Worm (Caenorhabditis elegans): ENCODE data around the gene col-160.
A peak's percentile ranks its signal among the peaks of the same experiment; 100 is the strongest.

Gene col-160

ce11 chrV:13202127-13202610 lies at the start of gene col-160, which contains the start of gene col-159:
Gene col-160 (minus strand): TSS chrV:13202189.
Gene col-159 (minus strand): TSS chrV:13202177.
- TF ChIP-seq T22C8.4 (GFP tag; IDR thresholded peaks at IDR 0.05): no peak
- no peak for TF ChIP-seq tab-1 (GFP tag; IDR thresholded peaks at IDR 0.05)
- TF ChIP-seq cog-1 (tag; optimal IDR thresholded peaks at IDR 0.05): no peak
- TF ChIP-seq ztf-29 (GFP tag; IDR thresholded peaks at IDR 0.05): no peak
- no peak for TF ChIP-seq flt-1 (GFP tag; IDR thresholded peaks at IDR 0.05)
- no peak for TF ChIP-seq med-1 (GFP tag; optimal IDR thresholded peaks at IDR 0.05; ENCODE audit: insufficient read depth)
- TF ChIP-seq ref-1 (GFP tag; conservative IDR thresholded peaks at IDR 0.05): no peak
- no peak for TF ChIP-seq klf-2 (GFP tag; conservative IDR thresholded peaks at IDR 0.05)
- no peak for TF ChIP-seq ztf-23 (GFP tag; IDR thresholded peaks at IDR 0.05)

ce11 chrV:13249436-13249835 lies 47.4 kb upstream of the col-160 start, which contains the start of gene odr-3:
Gene odr-3 (minus strand): TSS chrV:13249536.
- TF ChIP-seq cog-1 (tag; optimal IDR thresholded peaks at IDR 0.05) (no peak), tab-1 (GFP tag; IDR thresholded peaks at IDR 0.05) (no peak)

DNA sequence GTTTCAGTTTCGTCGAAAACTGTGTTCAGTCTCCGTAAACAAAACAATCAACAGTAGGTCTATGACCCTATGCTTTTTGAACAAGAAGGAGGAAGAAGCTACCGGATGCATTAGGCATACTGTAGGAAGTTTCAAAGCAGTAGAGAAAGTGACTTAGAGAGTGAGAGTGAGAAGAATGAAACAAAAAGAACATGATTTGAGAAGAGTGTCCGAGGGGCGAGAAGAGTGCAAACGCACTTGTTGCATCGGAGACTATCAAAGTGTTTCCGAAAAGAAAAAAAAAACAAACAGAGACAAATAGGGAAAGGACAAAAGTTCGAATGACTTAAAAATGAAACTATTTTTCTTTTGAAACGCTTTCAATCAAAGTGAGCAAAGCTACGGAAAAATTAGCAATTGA lies 41.2 kb upstream of the col-160 start:
- TF ChIP-seq ztf-29 (GFP tag; IDR thresholded peaks at IDR 0.05): no peak

- 0 out of 2 replicates have a peak, but pooled peaks have one; percentile 41 for TF ChIP-seq tab-1 (GFP tag; IDR thresholded peaks at IDR 0.05)
Measured at ce11 chrV:13239720-13240119, 37.7 kb upstream of the col-160 start.

- TF ChIP-seq ztf-23 (GFP tag; IDR thresholded peaks at IDR 0.05) (no peak), T22C8.4 (GFP tag; IDR thresholded peaks at IDR 0.05) (no peak), ztf-29 (GFP tag; IDR thresholded peaks at IDR 0.05) (no peak), cog-1 (tag; optimal IDR thresholded peaks at IDR 0.05) (no peak), med-1 (GFP tag; optimal IDR thresholded peaks at IDR 0.05; ENCODE audit: insufficient read depth) (no peak), tab-1 (GFP tag; IDR thresholded peaks at IDR 0.05) (no peak), flt-1 (GFP tag; IDR thresholded peaks at IDR 0.05) (no peak), klf-2 (GFP tag; conservative IDR thresholded peaks at IDR 0.05) (no peak), ref-1 (GFP tag; conservative IDR thresholded peaks at IDR 0.05) (no peak)
Measured at ce11 chrV:13236507-13236906, 34.5 kb upstream of the col-160 start, which contains the start of gene dmd-10. Gene dmd-10 (minus strand): TSS chrV:13236607.

ce11 chrV:13235313-13235712 lies 33.3 kb upstream of the col-160 start:
- no peak for TF ChIP-seq ztf-23 (GFP tag; IDR thresholded peaks at IDR 0.05)
- no peak for TF ChIP-seq T22C8.4 (GFP tag; IDR thresholded peaks at IDR 0.05)
- TF ChIP-seq tab-1 (GFP tag; IDR thresholded peaks at IDR 0.05): no peak
- TF ChIP-seq ztf-29 (GFP tag; IDR thresholded peaks at IDR 0.05): no peak
- no peak for TF ChIP-seq cog-1 (tag; optimal IDR thresholded peaks at IDR 0.05)
- TF ChIP-seq med-1 (GFP tag; optimal IDR thresholded peaks at IDR 0.05; ENCODE audit: insufficient read depth): no peak
- TF ChIP-seq flt-1 (GFP tag; IDR thresholded peaks at IDR 0.05): no peak
- TF ChIP-seq klf-2 (GFP tag; conservative IDR thresholded peaks at IDR 0.05): no peak
- no peak for TF ChIP-seq ref-1 (GFP tag; conservative IDR thresholded peaks at IDR 0.05)

DNA sequence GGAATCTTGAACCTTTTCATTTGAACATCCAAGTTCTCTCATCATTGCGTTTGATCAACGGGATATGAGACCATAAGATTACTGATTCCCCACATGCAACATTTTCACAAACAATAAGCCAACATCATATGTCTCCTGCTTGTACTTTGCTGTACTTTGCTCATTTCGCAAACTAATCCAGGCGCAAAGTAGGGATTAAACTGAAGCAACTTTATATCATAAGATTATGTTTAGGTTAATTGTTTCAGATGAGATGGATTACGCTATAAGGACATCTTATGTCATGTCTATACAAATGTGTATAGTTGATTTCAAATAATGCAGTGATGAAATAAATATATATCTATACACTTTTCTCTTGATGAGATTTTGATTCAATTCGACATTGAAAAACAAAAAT lies 27.5 kb upstream of the col-160 start:
- no peak for TF ChIP-seq ztf-29 (GFP tag; IDR thresholded peaks at IDR 0.05)
- no peak for TF ChIP-seq flt-1 (GFP tag; IDR thresholded peaks at IDR 0.05)
- TF ChIP-seq med-1 (GFP tag; optimal IDR thresholded peaks at IDR 0.05; ENCODE audit: insufficient read depth): no peak

DNA sequence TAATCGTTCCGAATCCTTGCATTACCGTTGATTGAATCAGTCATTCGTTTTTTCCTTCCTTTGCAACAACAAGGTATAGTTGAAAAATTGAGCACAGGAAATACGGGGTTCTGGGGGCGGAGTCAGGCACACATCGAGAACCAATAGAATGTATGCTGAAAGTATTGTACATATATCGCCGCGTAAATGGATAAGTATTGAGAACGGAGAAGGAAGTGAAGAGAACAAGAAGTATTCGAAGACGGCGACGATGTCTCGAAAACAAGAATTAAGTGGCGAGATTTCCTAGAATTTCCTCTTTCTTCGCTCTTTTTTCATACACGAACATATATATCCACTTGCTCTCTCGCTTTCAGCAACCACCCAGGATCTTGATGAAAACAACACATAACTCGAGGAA lies 19.1 kb upstream of the col-160 start:
- no peak for TF ChIP-seq T22C8.4 (GFP tag; IDR thresholded peaks at IDR 0.05)
- no peak for TF ChIP-seq cog-1 (tag; optimal IDR thresholded peaks at IDR 0.05)
- no peak for TF ChIP-seq ref-1 (GFP tag; conservative IDR thresholded peaks at IDR 0.05)

DNA sequence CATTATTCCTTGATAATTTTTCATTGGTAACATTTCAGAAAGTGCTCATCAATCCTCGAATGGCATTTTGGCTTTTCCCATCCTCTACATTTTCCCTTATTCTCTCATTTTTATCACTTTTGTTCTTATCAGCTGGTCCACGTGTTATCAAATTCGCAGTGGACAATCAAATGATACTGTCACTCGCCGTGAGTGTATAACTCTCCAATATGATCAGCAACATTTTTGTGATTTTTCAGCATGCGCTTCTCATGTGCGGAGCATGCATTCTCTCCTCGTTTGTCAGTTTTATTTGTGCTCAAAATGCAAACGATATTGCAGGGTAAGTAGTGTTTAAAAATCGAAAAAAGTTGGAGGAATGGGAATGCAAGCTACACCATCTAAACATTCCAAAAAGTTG lies 10.6 kb upstream of the col-160 start:
- TF ChIP-seq cog-1 (tag; optimal IDR thresholded peaks at IDR 0.05) (no peak), T22C8.4 (GFP tag; IDR thresholded peaks at IDR 0.05) (no peak), tab-1 (GFP tag; IDR thresholded peaks at IDR 0.05) (no peak), ztf-29 (GFP tag; IDR thresholded peaks at IDR 0.05) (no peak), med-1 (GFP tag; optimal IDR thresholded peaks at IDR 0.05; ENCODE audit: insufficient read depth) (no peak)

DNA sequence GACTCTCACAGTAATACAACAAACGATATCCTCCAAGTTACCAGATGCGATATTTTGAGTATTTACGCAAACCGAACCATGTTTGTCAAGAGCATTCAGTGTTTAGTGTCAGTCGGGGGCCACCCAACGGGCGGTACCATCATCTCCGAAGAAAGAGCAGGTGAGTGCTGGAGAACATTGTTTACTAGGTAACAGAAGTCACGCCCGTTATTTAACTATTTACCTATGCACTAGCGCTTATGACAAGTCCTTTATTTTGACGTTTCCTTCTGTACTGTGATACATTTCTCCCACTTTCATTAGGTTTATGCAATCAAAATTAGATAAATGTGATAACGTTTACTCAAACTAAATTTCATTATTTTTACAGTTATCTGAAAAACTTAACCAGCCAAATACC lies 7.6 kb upstream of the col-160 start, which contains the start of gene F57B1.6:
Gene F57B1.6 (plus strand): TSS at position 79 of the 400 bp plus-strand sequence.
- TF ChIP-seq cog-1 (tag; optimal IDR thresholded peaks at IDR 0.05) (no peak), flt-1 (GFP tag; IDR thresholded peaks at IDR 0.05) (no peak), ref-1 (GFP tag; conservative IDR thresholded peaks at IDR 0.05) (no peak), ztf-23 (GFP tag; IDR thresholded peaks at IDR 0.05) (no peak)

DNA sequence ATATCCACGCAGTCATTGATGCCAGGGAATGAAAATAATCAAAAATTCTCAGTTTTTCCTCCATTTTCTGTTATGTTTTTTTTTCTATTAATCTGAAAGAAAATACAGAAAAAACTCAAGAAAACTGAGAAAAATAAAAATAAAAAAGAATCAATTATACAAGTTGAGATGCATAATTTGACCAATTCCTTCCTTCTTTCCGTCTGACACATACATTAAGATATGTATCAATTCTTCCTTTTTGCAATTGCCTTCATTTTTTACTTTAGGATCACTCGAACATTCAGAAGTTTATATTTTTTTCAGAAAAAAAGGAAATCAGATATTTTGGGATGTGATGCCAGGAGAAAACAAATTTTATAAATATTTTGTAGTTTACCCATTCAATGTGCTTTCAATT lies 5.4 kb upstream of the col-160 start, which contains the start of gene F57B1.5:
Gene F57B1.5 (plus strand): TSS at position 301 of the 400 bp plus-strand sequence.
- TF ChIP-seq ztf-29 (GFP tag; IDR thresholded peaks at IDR 0.05) (no peak), klf-2 (GFP tag; conservative IDR thresholded peaks at IDR 0.05) (no peak), med-1 (GFP tag; optimal IDR thresholded peaks at IDR 0.05; ENCODE audit: insufficient read depth) (no peak), tab-1 (GFP tag; IDR thresholded peaks at IDR 0.05) (no peak), T22C8.4 (GFP tag; IDR thresholded peaks at IDR 0.05) (no peak), ztf-23 (GFP tag; IDR thresholded peaks at IDR 0.05) (no peak), flt-1 (GFP tag; IDR thresholded peaks at IDR 0.05) (no peak), ref-1 (GFP tag; conservative IDR thresholded peaks at IDR 0.05) (no peak), cog-1 (tag; optimal IDR thresholded peaks at IDR 0.05) (no peak)

All from whole organism, midembryonic.